Worm (Caenorhabditis elegans) whole organism, L1 larva: ENCODE data around the gene blos-7.

ENCODE experiments used
- C34B4.2 ChIP-seq: sonication (generic microtip); optimal IDR thresholded peaks from 2 replicates; lab custom pipeline; 2017; ENCODE audit warnings: mild to moderate bottlenecking, missing genetic modification characterization, missing compliant biosample characterization
- Y116A8C.19 ChIP-seq: sonication (generic microtip); optimal IDR thresholded peaks from 2 replicates; lab custom pipeline; 2016; ENCODE audit warnings: missing compliant biosample characterization, missing genetic modification characterization, borderline replicate concordance
- aly-2 ChIP-seq: fragments of 150-350 bp; optimal IDR thresholded peaks from 2 replicates; lab custom pipeline; 2014; ENCODE audit warnings: missing biosample characterization, missing genetic modification characterization
- ceh-8 ChIP-seq: fragments of 200-800 bp; sonication (Bioruptor generic); optimal IDR thresholded peaks from 2 replicates; lab custom pipeline; 2018; ENCODE audit warnings: mild to moderate bottlenecking, missing genetic modification characterization, moderate library complexity, missing compliant biosample characterization
- ceh-82 ChIP-seq, 3 experiments: fragments of 150-350 bp in 1 of 3; sonication (generic microtip) in 2 of 3; optimal IDR thresholded peaks; 2 replicates each; lab custom pipeline; 2014 to 2017; ENCODE audit warnings: missing biosample characterization in 3 of 3, missing genetic modification characterization in 3 of 3
- ceh-90 ChIP-seq: sonication (generic microtip); optimal IDR thresholded peaks from 2 replicates; lab custom pipeline; 2016; ENCODE audit warnings: missing genetic modification characterization, missing compliant biosample characterization
- ces-1 ChIP-seq: fragments of 150-350 bp; optimal IDR thresholded peaks from 2 replicates; lab custom pipeline; 2014; ENCODE audit warnings: missing biosample characterization, missing genetic modification reagents, missing genetic modification characterization
- dpl-1 ChIP-seq, 3 experiments: fragments of 150-350 bp in 2 of 3; sonication (generic microtip) in 1 of 3; optimal IDR thresholded peaks; 2 replicates each; lab custom pipeline; 2014 to 2017; ENCODE audit warnings: missing biosample characterization in 3 of 3, missing genetic modification characterization in 3 of 3, missing genetic modification reagents in 3 of 3
- efl-1 ChIP-seq, 4 experiments: fragments of 150-350 bp; optimal IDR thresholded peaks in 3 of 4; peaks in 1 of 4; 1 replicate in 1 of 4; 2 replicates in 3 of 4; lab custom pipeline; 2014; ENCODE audit warnings: missing biosample characterization in 2 of 4, missing genetic modification characterization in 2 of 4, missing genetic modification reagents in 2 of 4
- efl-3 ChIP-seq: fragments of 200-800 bp; sonication (Bioruptor generic); optimal IDR thresholded peaks from 2 replicates; lab custom pipeline; 2018; ENCODE audit warnings: mild to moderate bottlenecking, missing genetic modification characterization, missing compliant biosample characterization
- elt-3 ChIP-seq, 6 experiments: fragments of 150-350 bp in 1 of 6; sonication (generic microtip); optimal IDR thresholded peaks; 2 replicates each; lab custom pipeline; 2017 to 2018; ENCODE audit warnings: missing biosample characterization in 6 of 6, missing genetic modification characterization in 6 of 6, inconsistent platforms in 1 of 6
- fkh-10 ChIP-seq: sonication (generic microtip); optimal IDR thresholded peaks from 2 replicates; lab custom pipeline; 2017; ENCODE audit warnings: missing biosample characterization, missing genetic modification reagents, missing genetic modification characterization
- fkh-8 ChIP-seq: sonication (generic microtip); optimal IDR thresholded peaks from 2 replicates; lab custom pipeline; 2016; ENCODE audit warnings: mild to moderate bottlenecking, missing genetic modification characterization, missing compliant biosample characterization
- fos-1 ChIP-seq: fragments of 150-350 bp; optimal IDR thresholded peaks from 2 replicates; lab custom pipeline; 2014; ENCODE audit warnings: missing biosample characterization, missing genetic modification characterization
- hlh-17 ChIP-seq: fragments of 200-800 bp; sonication (Bioruptor generic); optimal IDR thresholded peaks from 2 replicates; lab custom pipeline; 2018; ENCODE audit warnings: missing genetic modification characterization, mild to moderate bottlenecking, missing compliant biosample characterization, moderate library complexity, borderline replicate concordance
- hlh-4 ChIP-seq: sonication (generic microtip); optimal IDR thresholded peaks from 2 replicates; lab custom pipeline; 2016; ENCODE audit warnings: mild to moderate bottlenecking, missing genetic modification characterization, missing compliant biosample characterization
- hpl-2 ChIP-seq: fragments of 150-350 bp; optimal IDR thresholded peaks from 2 replicates; lab custom pipeline; 2014; ENCODE audit warnings: missing biosample characterization, missing genetic modification reagents, missing genetic modification characterization
- isw-1 ChIP-seq: fragments of 200-800 bp; sonication (Bioruptor generic); IDR thresholded peaks from 2 replicates; pipeline ENCODE4 v1.3.6; 2022; ENCODE audit warnings: missing genetic modification characterization, missing compliant biosample characterization
- jun-1 ChIP-seq: fragments of 150-350 bp; optimal IDR thresholded peaks from 2 replicates; lab custom pipeline; 2014; ENCODE audit warnings: missing biosample characterization, missing genetic modification reagents, missing genetic modification characterization
- lin-13 ChIP-seq: fragments of 150-350 bp; optimal IDR thresholded peaks from 2 replicates; lab custom pipeline; 2014; ENCODE audit warnings: missing biosample characterization, missing genetic modification reagents, missing genetic modification characterization
- lin-35 ChIP-seq, 2 experiments: fragments of 150-350 bp; optimal IDR thresholded peaks; 2 replicates each; lab custom pipeline; 2014; ENCODE audit warnings: missing biosample characterization in 2 of 2, missing genetic modification characterization in 2 of 2, missing genetic modification reagents in 2 of 2
- lir-3 ChIP-seq: sonication (generic microtip); optimal IDR thresholded peaks from 2 replicates; lab custom pipeline; 2016; ENCODE audit warnings: mild to moderate bottlenecking, missing genetic modification characterization, moderate library complexity, missing compliant biosample characterization; ENCODE audit not compliant: poor library complexity
- lsy-2 ChIP-seq, 2 experiments: fragments of 150-350 bp; optimal IDR thresholded peaks; 2 replicates each; lab custom pipeline; 2014; ENCODE audit warnings: missing biosample characterization in 2 of 2, missing genetic modification characterization in 2 of 2
- mdl-1 ChIP-seq, 2 experiments: fragments of 150-350 bp; optimal IDR thresholded peaks; 2 replicates each; lab custom pipeline; 2014 to 2017; ENCODE audit warnings: missing biosample characterization in 2 of 2, missing genetic modification characterization in 2 of 2, inconsistent platforms in 1 of 2
- mep-1 ChIP-seq: fragments of 150-350 bp; optimal IDR thresholded peaks from 2 replicates; lab custom pipeline; 2014; ENCODE audit warnings: missing biosample characterization, missing genetic modification characterization
- nhr-12 ChIP-seq: sonication (generic microtip); optimal IDR thresholded peaks from 2 replicates; lab custom pipeline; 2017; ENCODE audit warnings: missing biosample characterization, missing genetic modification characterization
- nhr-19 ChIP-seq: fragments of 200-800 bp; sonication (Bioruptor generic); conservative IDR thresholded peaks from 2 replicates; pipeline ENCODE4 v1.3.6; 2022; ENCODE audit warnings: missing genetic modification characterization, missing compliant biosample characterization
- nhr-20 ChIP-seq: sonication (generic microtip); optimal IDR thresholded peaks from 2 replicates; lab custom pipeline; 2016; ENCODE audit warnings: mild to moderate bottlenecking, missing genetic modification characterization, missing compliant biosample characterization
- nhr-76 ChIP-seq: sonication (generic microtip); optimal IDR thresholded peaks from 2 replicates; lab custom pipeline; 2017; ENCODE audit warnings: missing biosample characterization, missing genetic modification characterization
- nhr-84 ChIP-seq: sonication (generic microtip); optimal IDR thresholded peaks from 2 replicates; lab custom pipeline; 2017; ENCODE audit warnings: missing biosample characterization, missing genetic modification characterization
- nhr-90 ChIP-seq: sonication (generic microtip); optimal IDR thresholded peaks from 2 replicates; lab custom pipeline; 2016; ENCODE audit warnings: mild to moderate bottlenecking, missing genetic modification characterization, missing compliant biosample characterization; ENCODE audit not compliant: poor library complexity
- pax-3 ChIP-seq: fragments of 200-800 bp; sonication (Bioruptor generic); optimal IDR thresholded peaks from 2 replicates; lab custom pipeline; 2018; ENCODE audit warnings: mild to moderate bottlenecking, missing genetic modification characterization, moderate library complexity, missing compliant biosample characterization
- pqm-1 ChIP-seq: sonication (generic microtip); optimal IDR thresholded peaks from 3 replicates; lab custom pipeline; 2017; ENCODE audit warnings: missing biosample characterization, missing genetic modification characterization
- skn-1 ChIP-seq: fragments of 150-350 bp; optimal IDR thresholded peaks from 2 replicates; lab custom pipeline; 2014; ENCODE audit warnings: missing biosample characterization, missing genetic modification characterization
- snpc-4 ChIP-seq: fragments of 150-350 bp; optimal IDR thresholded peaks from 2 replicates; lab custom pipeline; 2014; ENCODE audit warnings: missing biosample characterization, missing genetic modification characterization
- snu-23 ChIP-seq: sonication (generic microtip); optimal IDR thresholded peaks from 2 replicates; lab custom pipeline; 2016; ENCODE audit warnings: missing genetic modification characterization, missing compliant biosample characterization
- sptf-1 ChIP-seq: fragments of 150-350 bp; optimal IDR thresholded peaks from 2 replicates; lab custom pipeline; 2014; ENCODE audit warnings: missing biosample characterization, missing genetic modification characterization
- swsn-7 ChIP-seq: sonication (generic microtip); optimal IDR thresholded peaks from 2 replicates; lab custom pipeline; 2016; ENCODE audit warnings: missing genetic modification characterization, missing compliant biosample characterization
- unc-130 ChIP-seq: fragments of 150-350 bp; optimal IDR thresholded peaks from 2 replicates; lab custom pipeline; 2017; ENCODE audit warnings: missing biosample characterization, missing genetic modification characterization, inconsistent platforms
- vab-15 ChIP-seq: sonication (generic microtip); optimal IDR thresholded peaks from 2 replicates; lab custom pipeline; 2017; ENCODE audit warnings: missing genotype, mild to moderate bottlenecking, missing genetic modification characterization, missing compliant biosample characterization
- zag-1 ChIP-seq: fragments of 150-350 bp; optimal IDR thresholded peaks from 2 replicates; lab custom pipeline; 2014; ENCODE audit warnings: missing biosample characterization, missing genetic modification characterization
- zip-4 ChIP-seq: fragments of 200-800 bp; sonication (Bioruptor generic); optimal IDR thresholded peaks from 2 replicates; lab custom pipeline; 2018; ENCODE audit warnings: mild to moderate bottlenecking, missing genetic modification characterization, moderate library complexity, missing compliant biosample characterization
- ztf-4 ChIP-seq: fragments of 150-350 bp; optimal IDR thresholded peaks from 2 replicates; lab custom pipeline; 2014; ENCODE audit warnings: missing biosample characterization, missing genetic modification characterization

Gene blos-7

DNA sequence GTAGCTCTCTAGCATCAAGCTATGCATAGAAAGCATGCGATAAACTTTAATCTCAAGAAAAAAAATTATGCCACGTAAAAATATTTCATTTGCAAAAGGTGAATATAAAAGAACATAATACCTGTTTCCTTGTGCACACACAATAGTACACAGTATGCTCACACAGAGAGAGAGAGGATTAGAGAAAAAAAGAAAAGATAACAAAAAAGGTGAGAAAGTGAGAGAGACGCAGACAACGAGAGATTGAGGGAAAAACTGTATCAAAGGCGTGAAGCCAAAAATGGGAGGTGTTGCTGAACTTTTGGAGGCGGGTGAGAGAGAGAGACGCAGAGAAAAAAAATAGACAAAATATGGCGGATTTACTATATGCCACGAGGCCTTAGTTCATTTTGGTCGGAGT is 34.4 kb downstream of the blos-7 start (continued):
- no peak for TF ChIP-seq sptf-1 (tag; lab: Kevin White, UChicago)

DNA sequence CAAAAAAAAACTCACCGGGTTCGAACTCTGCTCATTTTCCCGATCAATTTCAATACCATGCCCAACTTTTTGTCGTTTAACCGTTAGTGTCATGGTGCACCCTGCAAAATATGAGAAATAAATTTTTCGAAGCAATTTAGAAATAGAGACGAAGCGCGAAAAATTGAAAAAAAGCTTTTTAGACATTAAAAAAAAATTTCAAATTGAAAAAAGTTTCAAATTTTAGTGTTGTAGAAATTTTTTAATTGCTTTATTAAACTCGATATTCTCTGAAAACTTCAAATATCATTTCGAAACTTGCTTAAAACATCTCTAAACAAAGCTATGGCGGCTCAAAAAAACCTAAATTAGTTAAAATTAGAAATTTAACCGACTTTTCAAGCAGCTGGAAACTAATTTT is 35.2 kb downstream of the blos-7 start, which contains the start of gene nstp-6:
Gene nstp-6, minus strand, starts transcription at position 101 of the 400 bp plus-strand sequence.
- TF ChIP-seq Y116A8C.19 (tag; lab: Kevin White, UChicago) (no peak), nhr-84 (no peak), C34B4.2 (no peak), lin-35 (GFP tag; optimal IDR thresholded peaks at IDR 0.05; lab: Kevin White, UChicago) (no peak), ceh-90 (tag; lab: Kevin White, UChicago) (no peak), nhr-20 (no peak), efl-1 (optimal IDR thresholded peaks at IDR 0.05; lab: Kevin White, UChicago) (no peak), efl-1 (GFP tag; optimal IDR thresholded peaks at IDR 0.05 in 1 of 2; lab: Kevin White, UChicago) (no peak), vab-15 (tag; lab: Kevin White, UChicago) (no peak), hlh-4 (tag; lab: Kevin White, UChicago) (no peak), fkh-10 (GFP tag; lab: Kevin White, UChicago) (no peak), snpc-4 (no peak), fkh-8 (tag; lab: Kevin White, UChicago) (no peak), ceh-82 (tag; optimal IDR thresholded peaks at IDR 0.05; lab: Kevin White, UChicago) (no peak), ztf-4 (tag; lab: Kevin White, UChicago) (no peak), isw-1 (GFP tag; lab: Robert Waterston, UW) (no peak), lin-13 (GFP tag; lab: Kevin White, UChicago) (no peak), ceh-8 (GFP tag; lab: Kevin White, UChicago) (no peak), ces-1 (GFP tag; lab: Kevin White, UChicago) (no peak), elt-3 (tag; optimal IDR thresholded peaks at IDR 0.05; lab: Kevin White, UChicago) (no peak), hpl-2 (GFP tag; lab: Kevin White, UChicago) (no peak)

- no peak for TF ChIP-seq unc-130
- TF ChIP-seq nhr-76: no peak
- TF ChIP-seq nhr-90 (tag; lab: Kevin White, UChicago): no peak
- no peak for TF ChIP-seq pax-3 (tag; lab: Kevin White, UChicago)
- TF ChIP-seq mdl-1 (tag; optimal IDR thresholded peaks at IDR 0.05; lab: Kevin White, UChicago): no peak
- TF ChIP-seq nhr-12: no peak
- no peak for TF ChIP-seq jun-1 (tag; lab: Kevin White, UChicago)
- TF ChIP-seq skn-1: no peak
- no peak for TF ChIP-seq efl-3 (GFP tag; lab: Kevin White, UChicago)
- no peak for TF ChIP-seq mep-1
- no peak for TF ChIP-seq swsn-7 (tag; lab: Kevin White, UChicago)
- TF ChIP-seq nhr-84: no peak
Measured at ce11 chrIV:3545060-3545459, 37.6 kb downstream of the blos-7 start.

DNA sequence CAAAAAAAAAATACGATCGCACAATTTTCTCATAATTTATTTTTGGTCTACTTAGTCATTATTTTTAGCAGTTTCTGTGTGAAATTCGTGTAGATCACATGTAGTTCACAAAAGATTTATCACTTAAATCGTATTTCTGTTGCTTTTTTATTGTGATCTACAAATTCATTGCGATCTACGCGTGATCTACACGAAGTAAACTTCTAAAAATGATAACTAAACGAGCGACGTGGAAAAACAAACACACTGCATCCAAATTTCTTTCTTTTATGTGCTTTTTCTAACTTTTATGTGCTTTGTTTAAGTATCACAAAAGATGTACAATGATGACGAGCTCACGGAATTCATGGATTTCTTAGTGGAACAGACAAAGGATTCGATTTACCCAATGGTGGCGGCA is 42.8 kb downstream of the blos-7 start, which contains the start of gene B0212.3:
Gene B0212.3, plus strand, starts transcription at position 301 of the 400 bp plus-strand sequence.
- TF ChIP-seq nhr-90 (tag; lab: Kevin White, UChicago) (no peak), fos-1 (tag; lab: Kevin White, UChicago) (no peak)

DNA sequence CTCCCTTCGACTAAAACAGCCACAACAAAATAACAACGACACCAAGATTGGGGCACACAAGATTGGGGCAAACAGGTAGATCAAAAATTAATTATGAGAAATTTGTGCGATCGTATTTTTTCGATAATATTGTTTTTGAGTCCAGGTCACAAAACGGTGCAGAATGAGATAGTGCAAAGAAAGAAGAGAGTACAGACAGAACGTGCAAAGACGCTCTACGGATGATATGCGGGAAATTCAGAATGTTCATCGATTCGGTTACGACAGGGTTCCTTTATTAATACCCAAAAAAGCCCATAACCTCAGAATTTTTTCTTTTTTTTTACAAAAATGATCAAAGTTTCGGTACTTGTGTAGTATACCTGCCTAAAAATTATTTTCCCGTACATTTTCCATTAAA is 43.5 kb downstream of the blos-7 start:
- TF ChIP-seq lsy-2 (tag; optimal IDR thresholded peaks at IDR 0.05; lab: Kevin White, UChicago) (peak in 1 of 2 experiments; percentile 56), hlh-17 (no peak), nhr-19 (GFP tag; lab: Robert Waterston, UW) (no peak), lin-13 (GFP tag; lab: Kevin White, UChicago) (no peak), lir-3 (no peak), zag-1 (no peak), dpl-1 (GFP tag; optimal IDR thresholded peaks at IDR 0.05; lab: Kevin White, UChicago) (peak; percentile 17 to 53 (median 30)), efl-1 (optimal IDR thresholded peaks at IDR 0.05; lab: Kevin White, UChicago) (peak; percentile 2 to 58), efl-1 (GFP tag; optimal IDR thresholded peaks at IDR 0.05 in 1 of 2; lab: Kevin White, UChicago) (peak in 1 of 2 experiments; percentile 54), aly-2 (tag; lab: Kevin White, UChicago) (no peak), snu-23 (peak; percentile 16), unc-130 (no peak), lin-35 (GFP tag; optimal IDR thresholded peaks at IDR 0.05; lab: Kevin White, UChicago) (peak; percentile 10 to 62), pqm-1 (tag; lab: Kevin White, UChicago) (no peak), zip-4 (GFP tag; lab: Kevin White, UChicago) (no peak), hlh-4 (tag; lab: Kevin White, UChicago) (no peak)
- TF ChIP-seq, all 84 proteins: peak for 5
